Fruit fly (Drosophila melanogaster) whole organism, embryonic: ENCODE measurements around the gene CG32192.

ENCODE experiments used
- CG14050 ChIP-seq: fragments of 200-800 bp; sonication (Bioruptor generic); IDR thresholded peaks from 3 replicates; pipeline ENCODE4 v1.3.6; 2022; ENCODE audit warnings: missing biosample characterization, missing genetic modification characterization
- CG17361 ChIP-seq: fragments of 200-800 bp; sonication (Bioruptor generic); IDR thresholded peaks from 3 replicates; pipeline ENCODE4 v1.3.6; 2022; ENCODE audit warnings: missing biosample characterization, missing genetic modification characterization
- Tbp ChIP-seq: fragments of >200 bp; optimal IDR thresholded peaks from 2 replicates; lab custom pipeline; 2018; ENCODE audit warnings: missing biosample characterization, missing genetic modification characterization
- abd-A ChIP-seq: fragments of 200-800 bp; sonication (Bioruptor generic); optimal IDR thresholded peaks from 3 replicates; lab custom pipeline; 2019; ENCODE audit warnings: missing biosample characterization, mild to moderate bottlenecking, missing genetic modification characterization, moderate library complexity
- maf-S ChIP-seq: fragments of 200-800 bp; sonication (Bioruptor generic); optimal IDR thresholded peaks from 2 replicates; lab custom pipeline; 2016; ENCODE audit warnings: missing biosample characterization, missing genetic modification characterization
- tgo ChIP-seq: fragments of 200-800 bp; sonication (Bioruptor generic); IDR thresholded peaks from 3 replicates; pipeline ENCODE4 v1.3.6; 2022; ENCODE audit warnings: missing biosample characterization, missing genetic modification characterization

- TF ChIP-seq Tbp (GFP tag; lab: Kevin White, UChicago) (no peak), tgo (no peak), CG14050 (GFP tag; lab: Robert Waterston, UW) (no peak), abd-A (tag; lab: Kevin White, UChicago) (no peak), CG17361 (no peak), maf-S (GFP tag; lab: Kevin White, UChicago) (no peak)
These were observed 35.5 kb upstream of the CG32192 start for dm6 chr3L:18004544-18005054.
